Worm (Caenorhabditis elegans) whole organism, mixed stage, embryonic: ENCODE data around the gene clec-61.
"Not testable (repeated sequence)": the region's sequence is repeated elsewhere in the genome, so short reads cannot be mapped to it uniquely, and the experiment has no call there.

ENCODE experiments used
- M03D4.4 ChIP-seq: sonication (generic microtip); optimal IDR thresholded peaks from 2 replicates; lab custom pipeline; 2017; ENCODE audit warnings: mild to moderate bottlenecking, missing genetic modification characterization, missing compliant biosample characterization
- bed-3 ChIP-seq: fragments of 200-800 bp; sonication (Bioruptor generic); optimal IDR thresholded peaks from 3 replicates; lab custom pipeline; 2018; ENCODE audit warnings: mild to moderate bottlenecking, missing genetic modification characterization, moderate library complexity, missing compliant biosample characterization
- blmp-1 ChIP-seq: fragments of 150-350 bp; optimal IDR thresholded peaks from 2 replicates; lab custom pipeline; 2014; ENCODE audit warnings: missing biosample characterization, missing genetic modification characterization
- ceh-39 ChIP-seq: fragments of 150-350 bp; optimal IDR thresholded peaks from 2 replicates; lab custom pipeline; 2014; ENCODE audit warnings: missing biosample characterization, missing genetic modification characterization
- ceh-43 ChIP-seq: fragments of 200-800 bp; sonication (Bioruptor generic); optimal IDR thresholded peaks from 2 replicates; lab custom pipeline; 2018; ENCODE audit warnings: mild to moderate bottlenecking, missing genetic modification characterization, moderate library complexity, missing compliant biosample characterization
- ceh-83 ChIP-seq: fragments of 200-800 bp; sonication (Bioruptor generic); optimal IDR thresholded peaks from 2 replicates; lab custom pipeline; 2018; ENCODE audit warnings: mild to moderate bottlenecking, missing genetic modification characterization, missing compliant biosample characterization
- cnd-1 ChIP-seq: fragments of 200-800 bp; sonication (Bioruptor generic); optimal IDR thresholded peaks from 2 replicates; lab custom pipeline; 2018; ENCODE audit warnings: mild to moderate bottlenecking, missing genetic modification characterization, missing compliant biosample characterization
- drap-1 ChIP-seq: fragments of 200-800 bp; sonication (Bioruptor generic); optimal IDR thresholded peaks from 3 replicates; lab custom pipeline; 2018; ENCODE audit warnings: mild to moderate bottlenecking, missing genetic modification characterization, missing compliant biosample characterization
- elt-1 ChIP-seq: sonication (generic microtip); optimal IDR thresholded peaks from 2 replicates; lab custom pipeline; 2017; ENCODE audit warnings: missing genetic modification characterization, mild to moderate bottlenecking, missing compliant biosample characterization, antibody characterized with exemption, moderate library complexity, borderline replicate concordance; ENCODE audit not compliant: insufficient read depth
- elt-3 ChIP-seq: fragments of 150-350 bp; optimal IDR thresholded peaks from 2 replicates; lab custom pipeline; 2014; ENCODE audit warnings: missing biosample characterization, missing genetic modification characterization
- flh-1 ChIP-seq: fragments of 200-800 bp; sonication (Bioruptor generic); optimal IDR thresholded peaks from 2 replicates; lab custom pipeline; 2018; ENCODE audit warnings: mild to moderate bottlenecking, missing genetic modification characterization, moderate library complexity, missing compliant biosample characterization
- ham-2 ChIP-seq: fragments of 200-800 bp; sonication (Bioruptor generic); optimal IDR thresholded peaks from 2 replicates; lab custom pipeline; 2018; ENCODE audit warnings: mild to moderate bottlenecking, missing genetic modification characterization, missing compliant biosample characterization
- hlh-1 ChIP-seq: fragments of 150-350 bp; optimal IDR thresholded peaks from 2 replicates; lab custom pipeline; 2014; ENCODE audit warnings: missing biosample characterization, missing genetic modification reagents, missing genetic modification characterization
- lin-13 ChIP-seq: fragments of 150-350 bp; optimal IDR thresholded peaks from 2 replicates; lab custom pipeline; 2014; ENCODE audit warnings: missing biosample characterization, missing genetic modification characterization
- lin-32 ChIP-seq: fragments of 200-800 bp; sonication (Bioruptor generic); optimal IDR thresholded peaks from 2 replicates; lab custom pipeline; 2018; ENCODE audit warnings: mild to moderate bottlenecking, missing genetic modification characterization, missing compliant biosample characterization
- lsy-2 ChIP-seq: fragments of 150-350 bp; optimal IDR thresholded peaks from 2 replicates; lab custom pipeline; 2014; ENCODE audit warnings: missing biosample characterization, missing genetic modification characterization
- mab-5 ChIP-seq: fragments of 150-350 bp; optimal IDR thresholded peaks from 2 replicates; lab custom pipeline; 2014; ENCODE audit warnings: missing biosample characterization, missing genetic modification characterization
- mep-1 ChIP-seq: fragments of 150-350 bp; optimal IDR thresholded peaks from 2 replicates; lab custom pipeline; 2017; ENCODE audit warnings: missing biosample characterization, missing genetic modification reagents, missing genetic modification characterization, inconsistent platforms
- mls-2 ChIP-seq: sonication (generic microtip); optimal IDR thresholded peaks from 2 replicates; lab custom pipeline; 2016; ENCODE audit warnings: mild to moderate bottlenecking, missing genetic modification characterization, moderate library complexity, missing compliant biosample characterization
- nhr-12 ChIP-seq: fragments of 150-350 bp; optimal IDR thresholded peaks from 2 replicates; lab custom pipeline; 2014; ENCODE audit warnings: missing biosample characterization, missing genetic modification characterization
- nhr-2 ChIP-seq: fragments of 150-350 bp; optimal IDR thresholded peaks from 2 replicates; lab custom pipeline; 2014; ENCODE audit warnings: missing biosample characterization, missing genetic modification characterization
- nhr-237 ChIP-seq: fragments of 150-350 bp; optimal IDR thresholded peaks from 2 replicates; lab custom pipeline; 2014; ENCODE audit warnings: missing biosample characterization, missing genetic modification characterization
- nhr-28 ChIP-seq: fragments of 150-350 bp; optimal IDR thresholded peaks from 2 replicates; lab custom pipeline; 2014; ENCODE audit warnings: missing biosample characterization, missing genetic modification characterization
- nhr-76 ChIP-seq: sonication (generic microtip); optimal IDR thresholded peaks from 2 replicates; lab custom pipeline; 2017; ENCODE audit warnings: missing biosample characterization, missing genetic modification characterization
- pha-4 ChIP-seq: fragments of 150-350 bp; optimal IDR thresholded peaks from 2 replicates; lab custom pipeline; 2018; ENCODE audit warnings: missing biosample characterization, missing genetic modification reagents, missing genetic modification characterization
- sem-2 ChIP-seq: fragments of 200-800 bp; sonication (Bioruptor generic); optimal IDR thresholded peaks from 2 replicates; lab custom pipeline; 2018; ENCODE audit warnings: mild to moderate bottlenecking, missing genetic modification characterization, missing compliant biosample characterization
- snpc-4 ChIP-seq: fragments of 150-350 bp; optimal IDR thresholded peaks from 2 replicates; lab custom pipeline; 2014; ENCODE audit warnings: missing biosample characterization, missing genetic modification characterization
- sptf-1 ChIP-seq: sonication (generic microtip); optimal IDR thresholded peaks from 2 replicates; lab custom pipeline; 2017; ENCODE audit warnings: mild to moderate bottlenecking, missing genetic modification characterization, moderate library complexity, missing compliant biosample characterization
- tbx-8 ChIP-seq: fragments of 200-800 bp; sonication (Bioruptor generic); optimal IDR thresholded peaks from 2 replicates; lab custom pipeline; 2018; ENCODE audit warnings: mild to moderate bottlenecking, missing genetic modification characterization, moderate library complexity, missing compliant biosample characterization
- unc-120 ChIP-seq: sonication (generic microtip); optimal IDR thresholded peaks from 2 replicates; lab custom pipeline; 2017; ENCODE audit warnings: missing genetic modification characterization, missing compliant biosample characterization; ENCODE audit not compliant: poor library complexity, severe bottlenecking
- unc-39 ChIP-seq: fragments of 150-350 bp; optimal IDR thresholded peaks from 2 replicates; lab custom pipeline; 2014; ENCODE audit warnings: missing biosample characterization, missing genetic modification characterization
- unc-62 ChIP-seq: fragments of 150-350 bp; optimal IDR thresholded peaks from 2 replicates; lab custom pipeline; 2014; ENCODE audit warnings: missing biosample characterization, missing genetic modification reagents, missing genetic modification characterization
- zip-8 ChIP-seq: fragments of 150-350 bp; optimal IDR thresholded peaks from 2 replicates; lab custom pipeline; 2014; ENCODE audit warnings: missing biosample characterization, missing genetic modification characterization
- ztf-11 ChIP-seq: fragments of 150-350 bp; optimal IDR thresholded peaks from 2 replicates; lab custom pipeline; 2014; ENCODE audit warnings: missing biosample characterization, missing genetic modification characterization

clec-61 gene

DNA sequence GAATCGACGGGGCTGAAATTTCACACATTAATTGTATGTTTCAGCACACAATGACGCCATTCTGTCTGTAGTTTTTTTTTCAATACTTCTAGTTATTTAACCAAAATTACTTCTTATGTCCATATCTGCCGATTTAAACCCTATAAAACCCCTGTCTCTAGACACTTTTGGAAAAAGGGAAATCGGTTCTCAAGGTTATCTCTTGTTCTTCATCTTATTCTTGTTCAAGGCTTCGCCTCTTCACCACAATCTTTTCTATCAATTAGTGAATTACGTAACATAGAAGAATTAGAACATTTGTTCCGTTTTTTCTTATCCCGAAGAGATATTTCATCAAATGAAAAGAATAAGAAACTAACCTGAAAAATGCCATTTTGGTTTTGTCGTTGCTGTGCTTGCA is 10.3 kb upstream of the clec-61 start:
- no peak for TF ChIP-seq elt-1 (tag; lab: Kevin White, UChicago)
- TF ChIP-seq, all 35 proteins: peak for 0

- TF ChIP-seq ztf-11 (tag; lab: Kevin White, UChicago) (no peak), zip-8 (no peak), cnd-1 (tag; lab: Kevin White, UChicago) (no peak), ceh-83 (GFP tag; lab: Kevin White, UChicago) (no peak), elt-1 (tag; lab: Kevin White, UChicago) (no peak), mep-1 (tag; lab: Kevin White, UChicago) (no peak), lsy-2 (tag; lab: Kevin White, UChicago) (no peak), M03D4.4 (tag; lab: Kevin White, UChicago) (no peak), sem-2 (GFP tag; lab: Kevin White, UChicago) (no peak), ceh-43 (GFP tag; lab: Kevin White, UChicago) (no peak), nhr-2 (tag; lab: Kevin White, UChicago) (no peak), unc-120 (tag; lab: Kevin White, UChicago) (no peak), nhr-237 (tag; lab: Kevin White, UChicago) (no peak), bed-3 (GFP tag; lab: Kevin White, UChicago) (no peak), lin-32 (GFP tag; lab: Kevin White, UChicago) (no peak), ham-2 (GFP tag; lab: Kevin White, UChicago) (no peak), hlh-1 (tag; lab: Kevin White, UChicago) (no peak), tbx-8 (GFP tag; lab: Kevin White, UChicago) (no peak), snpc-4 (no peak), unc-39 (tag; lab: Kevin White, UChicago) (no peak)
- TF ChIP-seq, all 35 proteins: peak for 0
These were observed 5.6 kb upstream of the clec-61 start, which contains the start of gene ZK666.12 for ce11 chrII:10495912-10496311. ZK666.12 (plus strand) TSS chrII:10496212.

ce11 chrII:10494467-10494866 is 4.1 kb upstream of the clec-61 start, which contains the start of gene ZK666.14:
ZK666.14 (plus strand) TSS chrII:10494767.
- no peak for TF ChIP-seq unc-120 (tag; lab: Kevin White, UChicago)
- TF ChIP-seq M03D4.4 (tag; lab: Kevin White, UChicago) = no peak
- no peak for TF ChIP-seq zip-8
- no peak for TF ChIP-seq pha-4
- TF ChIP-seq ceh-39 = no peak
- no peak for TF ChIP-seq ham-2 (GFP tag; lab: Kevin White, UChicago)
- no peak for TF ChIP-seq mab-5
- TF ChIP-seq blmp-1 (tag; lab: Kevin White, UChicago) = no peak
- no peak for TF ChIP-seq lin-13
- TF ChIP-seq sem-2 (GFP tag; lab: Kevin White, UChicago) = no peak
- no peak for TF ChIP-seq nhr-28 (tag; lab: Kevin White, UChicago)

DNA sequence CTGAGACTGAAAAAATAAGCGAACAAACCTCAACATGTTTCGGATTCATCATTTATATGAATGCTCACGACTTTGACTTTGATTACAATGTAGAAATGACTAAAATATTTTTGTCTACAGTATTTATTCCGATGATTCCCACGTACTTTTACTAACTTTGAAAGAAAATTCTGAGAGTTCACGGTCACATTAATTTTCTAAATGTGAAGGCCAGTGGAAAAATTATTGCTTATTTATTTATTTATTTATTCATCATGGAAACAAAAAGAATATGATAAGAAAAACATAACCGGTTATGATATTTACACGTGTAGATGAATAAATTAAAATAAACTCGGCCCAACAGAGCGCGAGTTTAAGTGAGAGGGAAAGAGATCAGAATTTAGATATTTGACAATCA is 2.7 kb upstream of the clec-61 start, which contains the start of gene ZK666.8:
TSS of gene ZK666.8 (minus strand) at position 101 of the 400 bp plus-strand sequence.
- TF ChIP-seq blmp-1 (tag; lab: Kevin White, UChicago); sptf-1 (tag; lab: Kevin White, UChicago); flh-1 (GFP tag; lab: Kevin White, UChicago): not testable (repeated sequence)
- TF ChIP-seq, all 35 proteins: peak for 0; not testable (repeated sequence) for 35

DNA sequence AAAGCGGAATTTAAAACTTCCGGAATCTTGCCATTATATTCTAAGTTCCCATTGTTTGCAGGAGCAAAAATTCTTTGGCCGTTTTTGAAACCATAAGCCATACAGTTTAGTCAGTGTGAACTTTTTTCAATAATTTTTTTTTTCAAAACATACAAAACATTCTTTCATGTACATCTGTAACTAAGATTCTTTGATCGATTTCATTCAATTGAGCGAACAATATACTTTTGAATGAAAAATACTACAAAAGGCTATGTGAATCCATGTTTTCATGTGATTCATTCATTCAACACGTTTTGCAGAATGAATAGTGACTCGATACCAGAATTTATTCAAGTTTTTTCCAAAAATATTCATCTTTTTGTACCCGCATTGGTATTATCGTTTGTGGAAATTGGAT is 3.6 kb downstream of the clec-61 start, which contains the start of gene ZK666.15:
TSS of gene ZK666.15 (plus strand) at position 301 of the 400 bp plus-strand sequence.
- TF ChIP-seq mls-2 (no peak), cnd-1 (tag; lab: Kevin White, UChicago) (no peak), ztf-11 (tag; lab: Kevin White, UChicago) (no peak), lin-32 (GFP tag; lab: Kevin White, UChicago) (no peak), ceh-39 (no peak), unc-62 (GFP tag; lab: Kevin White, UChicago) (no peak), nhr-12 (tag; lab: Kevin White, UChicago) (no peak), zip-8 (no peak), elt-1 (tag; lab: Kevin White, UChicago) (no peak), elt-3 (no peak), ham-2 (GFP tag; lab: Kevin White, UChicago) (no peak), nhr-76 (tag; lab: Kevin White, UChicago) (no peak), flh-1 (GFP tag; lab: Kevin White, UChicago) (no peak), lsy-2 (tag; lab: Kevin White, UChicago) (no peak), drap-1 (no peak), nhr-237 (tag; lab: Kevin White, UChicago) (no peak), lin-13 (no peak), unc-39 (tag; lab: Kevin White, UChicago) (no peak), unc-120 (tag; lab: Kevin White, UChicago) (no peak), ceh-43 (GFP tag; lab: Kevin White, UChicago) (no peak)
